Worm (Caenorhabditis elegans): ENCODE measurements around the gene athp-2.

The athp-2 gene

DNA sequence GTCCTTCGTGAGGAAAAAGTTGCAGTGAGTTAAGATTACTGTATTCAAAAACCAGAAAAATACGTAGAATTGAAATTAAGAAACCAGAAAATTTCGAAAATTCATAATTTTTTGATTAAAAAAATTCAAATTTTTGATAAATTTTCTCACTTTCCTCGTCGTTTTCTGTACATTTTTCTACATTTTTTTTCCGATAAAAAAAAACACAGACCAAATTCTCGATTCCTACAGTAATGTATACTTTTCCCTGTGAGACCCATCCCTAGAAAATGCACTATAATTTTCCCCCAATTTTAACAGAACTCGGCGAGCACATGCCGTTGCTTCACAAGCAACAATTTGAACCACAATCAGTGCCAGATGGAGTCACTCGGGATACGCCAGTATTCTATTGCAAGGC, at the start of gene athp-2:
Gene athp-2, plus strand, starts transcription at position 301 of the 400 bp plus-strand sequence.
- TF ChIP-seq nhr-2 (tag; optimal IDR thresholded peaks at IDR 0.05) (no peak), ztf-11 (tag; optimal IDR thresholded peaks at IDR 0.05) (no peak), mep-1 (tag; optimal IDR thresholded peaks at IDR 0.05) (no peak), mls-2 (tag; optimal IDR thresholded peaks at IDR 0.05) (no peak), pha-4 (tag; optimal IDR thresholded peaks at IDR 0.05) (no peak), zip-8 (tag; optimal IDR thresholded peaks at IDR 0.05) (no peak), cnd-1 (tag; optimal IDR thresholded peaks at IDR 0.05) (no peak), nhr-12 (tag; optimal IDR thresholded peaks at IDR 0.05) (no peak), ceh-39 (tag; optimal IDR thresholded peaks at IDR 0.05) (no peak), hlh-1 (tag; optimal IDR thresholded peaks at IDR 0.05) (no peak), tbx-8 (GFP tag; optimal IDR thresholded peaks at IDR 0.05) (no peak), M03D4.4 (tag; optimal IDR thresholded peaks at IDR 0.05) (no peak), bed-3 (GFP tag; optimal IDR thresholded peaks at IDR 0.05) (no peak)

DNA sequence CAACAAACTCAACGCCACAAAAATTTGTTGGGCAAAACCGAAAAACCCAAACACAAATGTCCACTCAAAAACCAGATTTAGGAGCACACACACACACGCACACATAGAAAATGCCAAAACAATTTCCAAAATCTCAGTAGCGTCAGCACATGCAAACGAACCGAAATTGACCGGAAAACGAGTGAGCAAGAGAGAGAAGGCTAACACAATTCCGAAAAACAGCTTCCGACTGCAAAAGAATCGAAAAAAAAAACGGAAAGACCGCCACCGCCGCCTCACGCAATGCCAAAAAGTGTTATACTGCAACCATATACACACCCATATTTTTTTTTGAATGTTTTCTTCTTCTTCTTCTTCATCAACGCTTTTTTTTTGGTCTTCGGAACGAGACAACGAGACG, 48.2 kb upstream of the athp-2 start:
- TF ChIP-seq drap-1 (GFP tag; optimal IDR thresholded peaks at IDR 0.05) (no peak), ces-1 (GFP tag; optimal IDR thresholded peaks at IDR 0.05) (peak; percentile 19)

DNA sequence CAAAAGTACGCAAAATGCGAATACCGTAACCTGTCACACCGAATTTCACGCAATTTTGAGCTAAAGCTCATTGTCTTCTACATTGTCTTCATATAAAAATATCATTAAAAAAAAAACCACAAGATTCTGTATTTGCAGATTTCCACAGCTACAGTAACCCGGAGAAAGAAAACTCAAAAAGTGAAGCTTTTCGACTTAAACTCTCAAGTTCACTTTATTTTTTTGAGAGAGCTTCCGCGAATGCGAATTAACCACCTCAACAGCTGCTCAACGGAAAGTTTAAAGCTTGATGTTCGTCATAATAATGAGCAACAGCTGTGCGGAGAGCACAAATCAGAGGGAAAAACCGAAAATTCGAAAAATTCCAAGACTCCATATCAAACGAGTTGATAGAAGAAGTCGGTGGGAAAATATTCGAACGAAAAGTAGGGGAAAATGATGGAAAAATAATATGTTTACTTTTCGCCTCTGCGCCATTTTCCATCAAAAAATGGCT, 46.9 kb upstream of the athp-2 start:
- TF ChIP-seq hlh-1 (tag; optimal IDR thresholded peaks at IDR 0.05) (peak; percentile 98), lin-13 (tag; optimal IDR thresholded peaks at IDR 0.05) (no peak), unc-62 (GFP tag; optimal IDR thresholded peaks at IDR 0.05) (peak; percentile 43)

DNA sequence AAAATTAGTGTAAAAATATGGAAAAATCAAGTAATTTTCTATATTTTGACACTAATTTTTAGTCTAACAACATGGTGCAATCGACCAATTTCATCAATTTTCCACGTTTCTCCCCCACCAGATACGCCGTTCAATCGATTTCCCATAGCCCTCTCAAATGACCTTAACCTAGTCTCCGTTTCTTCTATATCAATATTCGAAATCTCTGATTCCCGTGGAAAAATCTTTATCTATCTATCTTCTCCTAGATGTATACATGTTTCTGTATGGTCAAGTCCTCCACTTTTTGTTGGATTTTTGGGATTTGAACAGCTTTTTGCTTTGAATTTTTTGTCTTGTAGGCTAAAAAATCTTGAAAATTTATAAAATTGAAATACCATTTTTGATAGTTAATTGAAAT, 45.8 kb upstream of the athp-2 start:
- peak; percentile 90 for TF ChIP-seq elt-1 (tag; optimal IDR thresholded peaks at IDR 0.05; ENCODE audit: borderline replicate concordance, insufficient read depth)
- no peak for TF ChIP-seq unc-120 (tag; optimal IDR thresholded peaks at IDR 0.05; ENCODE audit: poor library complexity, severe bottlenecking)

DNA sequence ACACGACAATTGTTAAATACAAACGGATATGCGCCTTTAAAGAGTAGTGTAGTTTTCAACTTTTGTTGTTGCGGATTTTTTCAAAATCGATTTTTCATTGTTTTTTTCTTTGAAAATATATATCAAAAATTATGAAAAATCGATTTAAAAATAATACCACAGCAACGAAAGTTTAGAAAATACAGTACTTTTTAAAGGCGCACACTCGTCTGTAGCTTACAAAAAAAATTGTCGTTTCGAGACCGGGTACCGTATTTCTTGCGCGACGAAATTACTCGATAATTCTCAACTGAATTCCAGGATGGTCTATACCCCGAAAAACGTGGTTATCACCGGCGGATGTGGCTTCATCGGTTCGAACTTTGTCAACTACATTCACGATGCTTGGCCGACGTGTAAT, 45.2 kb upstream of the athp-2 start, which contains the start of gene rml-4:
Gene rml-4, plus strand, starts transcription at position 301 of the 400 bp plus-strand sequence.
- no peak for TF ChIP-seq nhr-2 (tag; optimal IDR thresholded peaks at IDR 0.05)
- no peak for TF ChIP-seq tbx-8 (GFP tag; optimal IDR thresholded peaks at IDR 0.05)
- no peak for TF ChIP-seq mls-2 (tag; optimal IDR thresholded peaks at IDR 0.05)
- no peak for TF ChIP-seq sptf-1 (tag; optimal IDR thresholded peaks at IDR 0.05)
- no peak for TF ChIP-seq ceh-39 (tag; optimal IDR thresholded peaks at IDR 0.05)
- TF ChIP-seq ham-2 (GFP tag; optimal IDR thresholded peaks at IDR 0.05), result no peak
- no peak for TF ChIP-seq lin-13 (tag; optimal IDR thresholded peaks at IDR 0.05)
- no peak for TF ChIP-seq zip-8 (tag; optimal IDR thresholded peaks at IDR 0.05)
- no peak for TF ChIP-seq ceh-83 (GFP tag; optimal IDR thresholded peaks at IDR 0.05)
- TF ChIP-seq ztf-11 (tag; optimal IDR thresholded peaks at IDR 0.05), result no peak
- TF ChIP-seq unc-120 (tag; optimal IDR thresholded peaks at IDR 0.05; ENCODE audit: poor library complexity, severe bottlenecking), result no peak

DNA sequence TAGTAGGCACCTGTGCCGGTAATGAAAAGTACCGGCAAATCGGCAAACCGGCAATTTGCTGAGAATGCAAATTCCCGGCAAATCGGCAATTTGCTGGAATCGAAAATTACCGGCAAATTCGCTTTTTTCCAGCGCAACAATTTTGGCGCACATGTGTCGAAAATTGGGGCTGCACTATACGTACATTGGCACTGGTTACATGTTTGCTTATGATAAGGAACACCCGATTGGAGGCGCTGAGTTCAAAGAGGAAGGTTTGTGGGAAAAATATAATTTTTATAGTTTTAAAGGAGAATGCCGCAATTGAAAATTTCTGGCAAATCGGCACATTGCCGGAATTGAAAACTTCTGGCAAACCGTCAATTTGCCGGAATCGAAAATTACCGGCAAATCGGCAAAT, 42.7 kb upstream of the athp-2 start:
- TF ChIP-seq nhr-28 (tag; optimal IDR thresholded peaks at IDR 0.05) (no peak), tbx-8 (GFP tag; optimal IDR thresholded peaks at IDR 0.05) (no peak), mab-5 (tag; optimal IDR thresholded peaks at IDR 0.05) (no peak), nhr-2 (tag; optimal IDR thresholded peaks at IDR 0.05) (no peak), lin-13 (tag; optimal IDR thresholded peaks at IDR 0.05) (no peak), sem-2 (GFP tag; optimal IDR thresholded peaks at IDR 0.05) (no peak), cnd-1 (tag; optimal IDR thresholded peaks at IDR 0.05) (no peak), elt-3 (tag; optimal IDR thresholded peaks at IDR 0.05) (no peak), nhr-76 (tag; optimal IDR thresholded peaks at IDR 0.05) (no peak), unc-62 (GFP tag; optimal IDR thresholded peaks at IDR 0.05) (no peak), ceh-39 (tag; optimal IDR thresholded peaks at IDR 0.05) (no peak), ces-1 (GFP tag; optimal IDR thresholded peaks at IDR 0.05) (no peak), nhr-237 (tag; optimal IDR thresholded peaks at IDR 0.05) (no peak), pha-4 (tag; optimal IDR thresholded peaks at IDR 0.05) (no peak), hlh-1 (tag; optimal IDR thresholded peaks at IDR 0.05) (no peak), elt-1 (tag; optimal IDR thresholded peaks at IDR 0.05; ENCODE audit: borderline replicate concordance, insufficient read depth) (no peak)
